Worm (Caenorhabditis elegans) whole organism, early embryonic: ENCODE results near the gene nstp-6.

Experiments
- B0310.2 ChIP-seq: sonication (generic microtip); optimal IDR thresholded peaks from 2 replicates; lab custom pipeline; 2016; ENCODE audit warnings: mild to moderate bottlenecking, missing genetic modification characterization, missing compliant biosample characterization
- ama-1 ChIP-seq: fragments of 150-350 bp; optimal IDR thresholded peaks from 2 replicates; lab custom pipeline; 2014
- flt-1 ChIP-seq: fragments of 200-800 bp; sonication (Bioruptor generic); IDR thresholded peaks from 2 replicates; pipeline ENCODE4 v1.3.6; 2022; ENCODE audit warnings: missing genetic modification characterization, missing compliant biosample characterization
- hnd-1 ChIP-seq: sonication (generic microtip); optimal IDR thresholded peaks from 2 replicates; lab custom pipeline; 2016; ENCODE audit warnings: missing genetic modification characterization, missing compliant biosample characterization
- tbx-37 ChIP-seq: fragments of 200-800 bp; sonication (Bioruptor generic); conservative IDR thresholded peaks from 2 replicates; pipeline ENCODE4 v1.3.6; 2022; ENCODE audit warnings: missing genetic modification reagents, missing genetic modification characterization, missing compliant biosample characterization
- tra-4 ChIP-seq: sonication (generic microtip); optimal IDR thresholded peaks from 2 replicates; lab custom pipeline; 2017; ENCODE audit warnings: missing genetic modification characterization, missing compliant biosample characterization

DNA sequence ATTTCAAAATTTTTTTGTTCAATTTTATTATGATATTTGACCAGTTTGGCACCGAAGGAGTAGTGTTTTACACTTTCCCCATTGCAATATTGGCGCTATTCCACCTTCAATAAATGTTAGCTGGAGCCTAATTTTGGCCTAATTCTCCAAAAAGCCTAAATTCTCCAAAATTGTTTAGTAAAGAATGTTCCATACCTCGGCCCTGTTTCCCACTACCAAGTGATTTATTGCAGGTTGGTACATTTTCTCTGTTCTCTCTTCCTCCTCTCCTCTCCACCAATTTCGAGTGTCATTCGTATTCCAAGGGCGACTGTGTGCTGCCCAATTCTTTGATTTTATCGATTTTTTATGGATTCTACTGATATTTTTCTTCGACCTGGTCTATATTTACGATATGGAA, 30.8 kb upstream of the nstp-6 start, which contains the start of gene Y37E11B.2:
- no peak for TF ChIP-seq ama-1 (lab: Kevin White, UChicago)
- TF ChIP-seq flt-1, result no peak
- TF ChIP-seq tra-4, result no peak
- no peak for TF ChIP-seq hnd-1 (tag; lab: Kevin White, UChicago)
- no peak for TF ChIP-seq tbx-37
- TF ChIP-seq B0310.2 (tag; lab: Kevin White, UChicago), result no peak
